Fruit fly (Drosophila melanogaster) Kc167 (cell line): ENCODE measurements around the gene CG18170.

ENCODE experiments used
- Myc ChIP-seq: fragments of >200 bp; optimal IDR thresholded peaks from 2 replicates; lab custom pipeline; 2017; ENCODE audit warnings: missing external identifiers
- Sin3A ChIP-seq: fragments of >200 bp; optimal IDR thresholded peaks from 2 replicates; lab custom pipeline; 2018; ENCODE audit warnings: missing external identifiers
- h ChIP-seq: fragments of >200 bp; optimal IDR thresholded peaks from 3 replicates; lab custom pipeline; 2018; ENCODE audit warnings: missing external identifiers
- insv ChIP-seq: fragments of >200 bp; optimal IDR thresholded peaks from 3 replicates; lab custom pipeline; 2018; ENCODE audit warnings: missing external identifiers
- psq ChIP-seq: fragments of >200 bp; optimal IDR thresholded peaks from 2 replicates; lab custom pipeline; 2017; ENCODE audit warnings: missing external identifiers
- ttk ChIP-seq: sonication (Bioruptor generic); optimal IDR thresholded peaks from 2 replicates; lab custom pipeline; 2017; ENCODE audit warnings: missing external identifiers

DNA sequence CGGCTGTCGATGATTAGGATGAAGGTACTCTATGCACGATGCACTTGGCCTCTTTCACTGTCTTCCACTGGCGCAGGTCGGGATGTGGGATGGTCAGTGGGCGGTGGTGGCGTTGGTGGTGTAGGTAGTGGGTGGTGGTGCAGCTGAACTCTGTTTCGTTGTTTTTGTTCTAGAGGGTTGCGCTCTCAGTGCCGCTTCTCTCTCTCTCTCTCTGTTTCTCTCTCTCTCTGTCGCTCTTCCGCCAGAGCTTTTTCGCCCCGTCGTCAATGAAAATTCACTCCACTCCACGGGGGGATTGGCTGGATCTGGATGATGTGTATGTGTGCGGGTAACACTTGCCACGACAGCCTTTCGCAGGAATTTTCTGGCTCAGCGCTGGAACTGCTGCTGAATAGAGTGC is 34.1 kb downstream of the CG18170 start:
- TF ChIP-seq Myc (lab: Kevin White, UChicago) (no peak), insv (lab: Kevin White, UChicago) (no peak), Sin3A (no peak), ttk (no peak), h (lab: Kevin White, UChicago) (no peak), psq (lab: Kevin White, UChicago) (no peak)
